Fruit fly (Drosophila melanogaster): ENCODE data around the gene CG14712.
A peak's percentile ranks its signal among the peaks of the same experiment; 100 is the strongest.

Gene CG14712

DNA sequence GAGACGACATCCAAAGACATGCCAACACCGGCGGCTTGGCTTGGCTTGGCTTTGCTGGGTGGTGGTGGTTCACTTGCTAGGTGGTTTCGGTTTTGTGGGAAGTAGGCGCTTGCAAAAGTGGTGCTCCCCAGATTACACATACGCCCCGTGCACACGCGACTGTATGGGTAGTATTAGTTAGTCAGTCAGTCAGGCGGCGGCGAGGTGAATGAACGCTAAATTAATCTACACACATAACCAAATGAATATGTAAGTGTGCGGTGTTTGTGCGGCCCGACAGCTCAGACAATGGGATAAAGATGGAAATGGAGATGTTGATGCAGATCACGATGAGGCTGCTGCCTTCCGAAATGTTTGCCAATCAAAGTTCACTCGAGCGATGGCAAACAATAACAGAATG lies 25.4 kb upstream of the CG14712 start:
- no peak for TF ChIP-seq CG8159 (tag; optimal IDR thresholded peaks at IDR 0.05)
- TF ChIP-seq EcR (GFP tag; optimal IDR thresholded peaks at IDR 0.05) = peak; percentile 70

DNA sequence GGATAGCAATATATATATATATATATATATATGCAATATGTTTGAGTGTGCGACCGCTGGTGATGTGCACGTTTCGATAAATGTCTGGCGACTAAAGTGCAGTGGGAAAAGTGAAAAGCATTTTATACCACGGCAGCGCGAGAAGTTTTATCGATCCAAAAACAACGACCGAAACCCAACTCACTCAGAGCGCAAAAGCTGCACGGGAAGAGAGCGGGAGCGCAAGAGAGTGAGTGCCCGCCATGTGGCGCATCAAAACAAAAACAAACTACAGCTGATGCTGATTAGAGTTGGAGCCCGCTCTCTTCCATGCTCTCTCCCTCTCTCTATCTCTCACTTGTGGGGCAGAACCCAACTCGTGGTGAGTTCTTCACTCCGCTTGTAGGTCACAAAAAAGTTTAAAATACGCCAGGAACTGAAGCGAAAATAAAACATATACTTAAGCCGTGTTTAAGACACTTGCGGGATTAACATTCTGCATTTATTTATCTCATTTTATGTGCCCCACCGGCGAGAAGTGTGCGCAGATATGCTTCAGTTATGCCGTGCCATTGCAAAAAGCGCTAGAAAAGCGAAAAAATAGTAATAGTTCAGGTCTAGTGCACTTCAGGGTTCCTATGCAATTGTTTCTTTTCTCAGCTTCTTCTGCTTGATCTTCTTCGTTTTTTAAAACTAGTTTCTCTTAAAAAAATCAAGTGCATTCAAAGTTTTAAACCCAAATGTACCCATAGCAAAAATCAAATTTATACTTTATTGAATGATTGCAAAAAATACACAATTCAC lies 23.7 kb upstream of the CG14712 start:
- TF ChIP-seq CG8301 (tag; optimal IDR thresholded peaks at IDR 0.05) (peak; percentile 26), D1 (tag; optimal IDR thresholded peaks at IDR 0.05) (no peak), CG13204 (GFP tag; optimal IDR thresholded peaks at IDR 0.05) (peak; percentile 64), fd96Ca (GFP tag; IDR thresholded peaks at IDR 0.05) (peak; percentile 73; the same call in 2 of the 3 replicates), CG12605 (GFP tag; IDR thresholded peaks at IDR 0.05) (peak; percentile 90), CG8159 (tag; optimal IDR thresholded peaks at IDR 0.05) (peak; percentile 26), Snoo (tag; optimal IDR thresholded peaks at IDR 0.05) (peak; percentile 32), Pif1B (GFP tag; optimal IDR thresholded peaks at IDR 0.05) (peak; percentile 65), CG14655 (GFP tag; optimal IDR thresholded peaks at IDR 0.05) (peak; percentile 46), EcR (GFP tag; optimal IDR thresholded peaks at IDR 0.05) (peak; percentile 50), CG4496 (GFP tag; IDR thresholded peaks at IDR 0.05) (peak; percentile 64), gl (tag; optimal IDR thresholded peaks at IDR 0.05) (peak; percentile 51), Ets98B (GFP tag; IDR thresholded peaks at IDR 0.05) (peak; percentile 72; the same call in 1 of the 2 replicates), CG32121 (GFP tag; IDR thresholded peaks at IDR 0.05) (peak; percentile 48; the same call in 1 of the 2 replicates), CG10348 (GFP tag; IDR thresholded peaks at IDR 0.05) (no peak), CG34367 (tag; optimal IDR thresholded peaks at IDR 0.05) (peak; percentile 0), CG17806 (tag; optimal IDR thresholded peaks at IDR 0.05) (peak; percentile 8), rn (GFP tag; IDR thresholded peaks at IDR 0.05) (no peak), CG9948 (tag; optimal IDR thresholded peaks at IDR 0.05) (no peak), CG15710 (tag; optimal IDR thresholded peaks at IDR 0.05) (peak; percentile 6), Pif1A (GFP tag; optimal IDR thresholded peaks at IDR 0.05) (peak; percentile 45)

DNA sequence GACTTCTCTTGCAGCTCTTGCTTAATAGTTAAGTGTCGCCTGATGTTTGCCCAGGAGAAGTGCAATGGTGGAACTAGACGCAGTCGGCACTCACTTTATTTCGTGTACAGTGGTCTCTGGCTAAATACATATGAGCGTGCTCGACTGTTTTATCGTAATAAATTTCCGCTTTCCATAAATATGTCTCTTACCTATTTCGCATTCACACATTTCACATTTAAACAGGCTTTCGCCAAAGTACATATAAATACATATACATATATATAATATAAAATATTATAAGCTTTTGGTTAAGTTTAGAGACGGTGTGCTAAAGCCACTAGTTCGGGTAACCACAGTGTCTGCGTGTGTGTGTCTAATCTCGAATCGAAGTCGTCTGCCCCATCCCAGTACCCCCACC lies 21.9 kb upstream of the CG14712 start:
- TF ChIP-seq Snoo (tag; optimal IDR thresholded peaks at IDR 0.05) (no peak), CG12605 (GFP tag; IDR thresholded peaks at IDR 0.05) (no peak), Pif1B (GFP tag; optimal IDR thresholded peaks at IDR 0.05) (no peak), CG17806 (tag; optimal IDR thresholded peaks at IDR 0.05) (no peak), rn (GFP tag; IDR thresholded peaks at IDR 0.05) (no peak), CG14655 (GFP tag; optimal IDR thresholded peaks at IDR 0.05) (peak; percentile 68), CG10348 (GFP tag; IDR thresholded peaks at IDR 0.05) (no peak), CG9948 (tag; optimal IDR thresholded peaks at IDR 0.05) (peak; percentile 10), CG32121 (GFP tag; IDR thresholded peaks at IDR 0.05) (peak; percentile 40; the same call in 1 of the 2 replicates), fd96Ca (GFP tag; IDR thresholded peaks at IDR 0.05) (peak; percentile 76), CG8159 (tag; optimal IDR thresholded peaks at IDR 0.05) (no peak), EcR (GFP tag; optimal IDR thresholded peaks at IDR 0.05) (no peak), Pif1A (GFP tag; optimal IDR thresholded peaks at IDR 0.05) (no peak), Ets98B (GFP tag; IDR thresholded peaks at IDR 0.05) (no peak), CG8301 (tag; optimal IDR thresholded peaks at IDR 0.05) (peak; percentile 38), CG4496 (GFP tag; IDR thresholded peaks at IDR 0.05) (peak; percentile 48; the same call in 1 of the 3 replicates)

DNA sequence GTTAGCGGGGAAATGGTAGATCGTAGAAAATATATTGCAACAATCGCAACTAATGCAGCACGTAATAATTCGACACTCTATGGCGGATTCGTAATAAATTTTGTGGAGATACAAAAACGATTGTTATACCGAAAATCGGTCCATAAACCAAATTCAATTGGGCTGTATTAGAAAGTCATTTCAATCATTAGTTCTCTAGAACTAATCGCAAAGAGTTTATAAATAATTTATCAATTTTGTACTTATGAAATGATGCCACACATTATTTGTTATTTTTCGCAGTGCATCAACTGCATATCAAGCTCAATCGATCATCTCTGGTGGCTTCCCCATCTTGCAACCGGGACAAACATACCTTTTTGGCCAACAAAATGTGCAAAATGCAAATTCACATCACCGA lies 16.1 kb upstream of the CG14712 start:
- TF ChIP-seq CG13204 (GFP tag; optimal IDR thresholded peaks at IDR 0.05) (no peak), CG8301 (tag; optimal IDR thresholded peaks at IDR 0.05) (peak; percentile 14), CG14655 (GFP tag; optimal IDR thresholded peaks at IDR 0.05) (peak; percentile 5)

DNA sequence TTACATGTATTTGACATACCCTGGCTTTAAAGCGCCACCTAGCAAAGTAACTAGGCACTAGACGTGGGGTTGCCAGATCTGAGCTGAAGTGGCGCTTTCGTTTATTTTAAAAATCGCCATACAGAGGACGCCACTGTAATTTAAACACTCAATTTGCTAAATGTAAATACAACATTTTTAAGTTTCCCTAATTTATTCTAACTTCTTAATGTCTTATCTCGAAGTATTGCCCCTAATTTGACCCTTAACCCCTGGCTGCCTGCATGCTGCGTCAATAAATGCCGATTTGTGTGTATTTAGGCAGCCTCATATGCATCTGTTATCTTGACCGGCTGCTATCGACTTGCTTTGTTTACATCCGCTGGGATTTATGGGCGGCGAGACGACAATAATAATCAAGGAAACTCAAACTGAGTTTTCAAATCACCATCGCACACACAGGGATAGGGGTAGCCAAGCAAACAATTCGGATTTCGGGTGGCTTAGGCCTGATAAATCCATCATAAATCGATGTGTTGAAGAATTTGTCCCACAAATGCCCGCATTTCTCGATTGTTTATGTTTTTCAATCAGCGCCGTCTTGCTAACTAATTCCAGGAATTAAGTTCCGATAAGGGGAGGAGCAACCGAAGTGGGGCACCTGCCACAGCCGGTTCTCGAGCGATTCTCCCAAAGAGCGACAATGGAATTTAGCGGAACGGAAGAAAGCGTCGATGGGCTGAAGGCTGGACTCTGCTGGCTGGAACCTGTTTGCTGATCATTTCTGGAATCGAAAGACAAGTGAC lies 15.1 kb upstream of the CG14712 start:
- peak; percentile 42 for TF ChIP-seq Snoo (tag; optimal IDR thresholded peaks at IDR 0.05)
- no peak for TF ChIP-seq CG10348 (GFP tag; IDR thresholded peaks at IDR 0.05)
- no peak for TF ChIP-seq Pif1A (GFP tag; optimal IDR thresholded peaks at IDR 0.05)
- TF ChIP-seq CG17806 (tag; optimal IDR thresholded peaks at IDR 0.05) = no peak
- peak; percentile 30 for TF ChIP-seq CG15710 (tag; optimal IDR thresholded peaks at IDR 0.05)
- TF ChIP-seq D1 (tag; optimal IDR thresholded peaks at IDR 0.05) = peak; percentile 35
- TF ChIP-seq CG32121 (GFP tag; IDR thresholded peaks at IDR 0.05) = no peak
- no peak for TF ChIP-seq CG12605 (GFP tag; IDR thresholded peaks at IDR 0.05)
- no peak for TF ChIP-seq EcR (GFP tag; optimal IDR thresholded peaks at IDR 0.05)
- no peak for TF ChIP-seq fd96Ca (GFP tag; IDR thresholded peaks at IDR 0.05)
- no peak for TF ChIP-seq gl (tag; optimal IDR thresholded peaks at IDR 0.05)

DNA sequence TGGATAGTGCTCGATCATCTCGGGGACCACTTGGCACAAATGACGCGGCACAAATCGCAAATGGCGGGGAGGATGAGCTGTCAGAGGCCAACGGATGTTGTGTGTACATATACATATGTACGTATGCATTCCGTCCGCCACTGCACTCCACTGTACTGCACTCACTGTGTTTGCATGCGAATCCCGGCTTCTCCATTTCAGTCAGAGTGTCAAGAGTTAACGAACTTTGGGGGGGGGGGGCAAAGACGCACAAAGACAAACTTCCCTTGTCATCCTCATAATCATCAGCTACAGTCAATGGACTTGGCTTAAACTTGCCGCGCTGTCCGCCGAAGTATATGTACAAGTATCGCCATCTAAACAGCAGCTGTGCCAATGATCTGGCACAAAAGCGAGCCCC lies 14.5 kb upstream of the CG14712 start:
- TF ChIP-seq CG9948 (tag; optimal IDR thresholded peaks at IDR 0.05) (no peak), CG17806 (tag; optimal IDR thresholded peaks at IDR 0.05) (no peak), CG4496 (GFP tag; IDR thresholded peaks at IDR 0.05) (0 out of 3 replicates have a peak, but pooled peaks have one; percentile 12), EcR (GFP tag; optimal IDR thresholded peaks at IDR 0.05) (peak; percentile 89), fd96Ca (GFP tag; IDR thresholded peaks at IDR 0.05) (no peak), CG34367 (tag; optimal IDR thresholded peaks at IDR 0.05) (no peak), D1 (tag; optimal IDR thresholded peaks at IDR 0.05) (no peak), CG13204 (GFP tag; optimal IDR thresholded peaks at IDR 0.05) (peak; percentile 24), Pif1A (GFP tag; optimal IDR thresholded peaks at IDR 0.05) (no peak), rn (GFP tag; IDR thresholded peaks at IDR 0.05) (no peak), Snoo (tag; optimal IDR thresholded peaks at IDR 0.05) (no peak), Pif1B (GFP tag; optimal IDR thresholded peaks at IDR 0.05) (no peak), CG15710 (tag; optimal IDR thresholded peaks at IDR 0.05) (no peak), gl (tag; optimal IDR thresholded peaks at IDR 0.05) (no peak), CG8301 (tag; optimal IDR thresholded peaks at IDR 0.05) (no peak), CG14655 (GFP tag; optimal IDR thresholded peaks at IDR 0.05) (no peak), CG32121 (GFP tag; IDR thresholded peaks at IDR 0.05) (no peak), CG12605 (GFP tag; IDR thresholded peaks at IDR 0.05) (no peak), CG8159 (tag; optimal IDR thresholded peaks at IDR 0.05) (no peak), CG10348 (GFP tag; IDR thresholded peaks at IDR 0.05) (no peak), Ets98B (GFP tag; IDR thresholded peaks at IDR 0.05) (no peak)
